Worm (Caenorhabditis elegans) whole organism, late embryonic: ENCODE measurements around the gene T19D12.1.

ENCODE experiments used
- C08G9.2 ChIP-seq: sonication (generic microtip); optimal IDR thresholded peaks from 2 replicates; lab custom pipeline; 2016; ENCODE audit warnings: mild to moderate bottlenecking, missing genetic modification characterization, moderate library complexity, missing compliant biosample characterization
- C38D4.7 ChIP-seq: fragments of 200-800 bp; sonication (Bioruptor generic); optimal IDR thresholded peaks from 2 replicates; lab custom pipeline; 2018; ENCODE audit warnings: mild to moderate bottlenecking, missing genetic modification characterization, moderate library complexity, missing compliant biosample characterization
- K02D7.2 ChIP-seq: sonication (generic microtip); optimal IDR thresholded peaks from 2 replicates; lab custom pipeline; 2017; ENCODE audit warnings: mild to moderate bottlenecking, missing genetic modification characterization, missing compliant biosample characterization
- Y22D7AL.16 ChIP-seq: sonication (generic microtip); optimal IDR thresholded peaks from 2 replicates; lab custom pipeline; 2016; ENCODE audit warnings: missing genetic modification characterization, missing compliant biosample characterization
- ahr-1 ChIP-seq: sonication (generic microtip); optimal IDR thresholded peaks from 2 replicates; lab custom pipeline; 2016; ENCODE audit warnings: missing genetic modification characterization, missing compliant biosample characterization
- ama-1 ChIP-seq: fragments of 150-350 bp; optimal IDR thresholded peaks from 2 replicates; lab custom pipeline; 2014
- ceh-14 ChIP-seq: sonication (generic microtip); optimal IDR thresholded peaks from 2 replicates; lab custom pipeline; 2016; ENCODE audit warnings: missing genotype, missing genetic modification characterization, missing compliant biosample characterization
- ceh-18 ChIP-seq: sonication (generic microtip); optimal IDR thresholded peaks from 2 replicates; lab custom pipeline; 2016; ENCODE audit warnings: missing genetic modification characterization, missing compliant biosample characterization
- ceh-22 ChIP-seq: sonication (generic microtip); optimal IDR thresholded peaks from 2 replicates; lab custom pipeline; 2017; ENCODE audit warnings: missing biosample characterization, missing genetic modification characterization
- ceh-24 ChIP-seq: sonication (generic microtip); optimal IDR thresholded peaks from 2 replicates; lab custom pipeline; 2016; ENCODE audit warnings: mild to moderate bottlenecking, missing genetic modification characterization, missing compliant biosample characterization
- ceh-31 ChIP-seq: sonication (generic microtip); optimal IDR thresholded peaks from 2 replicates; lab custom pipeline; 2016; ENCODE audit warnings: missing genetic modification characterization, missing compliant biosample characterization
- ceh-45 ChIP-seq: fragments of 200-800 bp; sonication (Bioruptor generic); IDR thresholded peaks from 2 replicates; pipeline ENCODE4 v1.3.6; 2022; ENCODE audit warnings: missing genetic modification reagents, missing genetic modification characterization, missing compliant biosample characterization
- ceh-6 ChIP-seq: fragments of 200-800 bp; sonication (Bioruptor generic); optimal IDR thresholded peaks from 2 replicates; lab custom pipeline; 2018; ENCODE audit warnings: mild to moderate bottlenecking, missing genetic modification characterization, missing compliant biosample characterization
- ceh-9 ChIP-seq: sonication (generic microtip); optimal IDR thresholded peaks from 2 replicates; lab custom pipeline; 2016; ENCODE audit warnings: mild to moderate bottlenecking, missing genetic modification characterization, inconsistent platforms, missing compliant biosample characterization
- che-1 ChIP-seq: sonication (generic microtip); optimal IDR thresholded peaks from 2 replicates; lab custom pipeline; 2016; ENCODE audit warnings: mild to moderate bottlenecking, missing genetic modification characterization, missing compliant biosample characterization
- dve-1 ChIP-seq: sonication (generic microtip); optimal IDR thresholded peaks from 2 replicates; lab custom pipeline; 2017; ENCODE audit warnings: antibody characterized with exemption, mild to moderate bottlenecking, missing genetic modification characterization, missing compliant biosample characterization
- elt-2 ChIP-seq: sonication (generic microtip); optimal IDR thresholded peaks from 2 replicates; lab custom pipeline; 2016; ENCODE audit warnings: missing genetic modification reagents, missing genetic modification characterization, missing compliant biosample characterization
- ets-4 ChIP-seq: sonication (generic microtip); optimal IDR thresholded peaks from 2 replicates; lab custom pipeline; 2016; ENCODE audit warnings: missing genetic modification characterization, missing compliant biosample characterization
- fax-1 ChIP-seq: sonication (generic microtip); optimal IDR thresholded peaks from 2 replicates; lab custom pipeline; 2016; ENCODE audit warnings: missing genotype, missing genetic modification characterization, missing compliant biosample characterization
- fkh-6 ChIP-seq: sonication (generic microtip); optimal IDR thresholded peaks from 2 replicates; lab custom pipeline; 2016; ENCODE audit warnings: missing genetic modification characterization, missing compliant biosample characterization
- gmeb-2 ChIP-seq: sonication (generic microtip); optimal IDR thresholded peaks from 2 replicates; lab custom pipeline; 2016; ENCODE audit warnings: missing genetic modification characterization, inconsistent platforms, missing compliant biosample characterization
- hlh-13 ChIP-seq: fragments of 200-800 bp; sonication (Bioruptor generic); optimal IDR thresholded peaks from 2 replicates; lab custom pipeline; 2018; ENCODE audit warnings: mild to moderate bottlenecking, missing genetic modification characterization, missing compliant biosample characterization
- hlh-30 ChIP-seq: sonication (generic microtip); optimal IDR thresholded peaks from 2 replicates; lab custom pipeline; 2017; ENCODE audit warnings: antibody characterized with exemption, missing genetic modification characterization, missing compliant biosample characterization; ENCODE audit not compliant: insufficient read depth
- hlh-6 ChIP-seq: sonication (generic microtip); optimal IDR thresholded peaks from 2 replicates; lab custom pipeline; 2016; ENCODE audit warnings: missing genotype, missing genetic modification characterization, missing compliant biosample characterization
- hlh-8 ChIP-seq: sonication (generic microtip); optimal IDR thresholded peaks from 2 replicates; lab custom pipeline; 2016; ENCODE audit warnings: missing genotype, missing genetic modification characterization, missing compliant biosample characterization
- lim-6 ChIP-seq: sonication (generic microtip); optimal IDR thresholded peaks from 2 replicates; lab custom pipeline; 2016; ENCODE audit warnings: missing genetic modification characterization, missing compliant biosample characterization
- lin-11 ChIP-seq: fragments of 200-800 bp; sonication (Bioruptor generic); optimal IDR thresholded peaks from 2 replicates; lab custom pipeline; 2018; ENCODE audit warnings: mild to moderate bottlenecking, missing genetic modification characterization, missing compliant biosample characterization
- nhr-232 ChIP-seq: sonication (generic microtip); optimal IDR thresholded peaks from 2 replicates; lab custom pipeline; 2016; ENCODE audit warnings: missing genetic modification characterization, missing compliant biosample characterization
- npax-4 ChIP-seq: sonication (generic microtip); optimal IDR thresholded peaks from 2 replicates; lab custom pipeline; 2016; ENCODE audit warnings: missing genetic modification characterization, missing compliant biosample characterization
- odd-2 ChIP-seq: sonication (generic microtip); optimal IDR thresholded peaks from 2 replicates; lab custom pipeline; 2017; ENCODE audit warnings: antibody characterized with exemption, mild to moderate bottlenecking, missing genetic modification characterization, missing compliant biosample characterization
- pag-3 ChIP-seq: sonication (generic microtip); optimal IDR thresholded peaks from 2 replicates; lab custom pipeline; 2016; ENCODE audit warnings: missing compliant biosample characterization, missing genetic modification characterization, borderline replicate concordance
- pax-1 ChIP-seq: fragments of 150-350 bp; optimal IDR thresholded peaks from 2 replicates; lab custom pipeline; 2014; ENCODE audit warnings: missing biosample characterization, missing genetic modification characterization
- pha-2 ChIP-seq: sonication (generic microtip); optimal IDR thresholded peaks from 2 replicates; lab custom pipeline; 2017; ENCODE audit warnings: mild to moderate bottlenecking, missing genetic modification characterization, missing compliant biosample characterization
- pqm-1 ChIP-seq: sonication (generic microtip); optimal IDR thresholded peaks from 2 replicates; lab custom pipeline; 2016; ENCODE audit warnings: missing genetic modification characterization, missing compliant biosample characterization
- pros-1 ChIP-seq: fragments of 150-350 bp; optimal IDR thresholded peaks from 2 replicates; lab custom pipeline; 2014; ENCODE audit warnings: missing biosample characterization, missing genetic modification reagents, missing genetic modification characterization
- ref-2 ChIP-seq: sonication (generic microtip); optimal IDR thresholded peaks from 2 replicates; lab custom pipeline; 2016; ENCODE audit warnings: missing genetic modification characterization, missing compliant biosample characterization
- rnt-1 ChIP-seq: sonication (generic microtip); optimal IDR thresholded peaks from 2 replicates; lab custom pipeline; 2016; ENCODE audit warnings: missing genetic modification characterization, missing compliant biosample characterization
- sdc-2 ChIP-seq: sonication (generic microtip); optimal IDR thresholded peaks from 2 replicates; lab custom pipeline; 2016; ENCODE audit warnings: missing genotype, missing genetic modification characterization, missing compliant biosample characterization
- sox-2 ChIP-seq: fragments of 200-800 bp; sonication (Bioruptor generic); IDR thresholded peaks from 2 replicates; pipeline ENCODE4 v1.3.6; 2022; ENCODE audit warnings: missing genetic modification reagents, missing genetic modification characterization, missing compliant biosample characterization
- sox-4 ChIP-seq: sonication (generic microtip); optimal IDR thresholded peaks from 2 replicates; lab custom pipeline; 2017; ENCODE audit warnings: mild to moderate bottlenecking, missing genetic modification characterization, inconsistent platforms, missing compliant biosample characterization
- syd-9 ChIP-seq: sonication (generic microtip); optimal IDR thresholded peaks from 2 replicates; lab custom pipeline; 2016; ENCODE audit warnings: mild to moderate bottlenecking, missing genetic modification characterization, moderate library complexity, missing compliant biosample characterization
- tbx-2 ChIP-seq: sonication (generic microtip); optimal IDR thresholded peaks from 2 replicates; lab custom pipeline; 2016; ENCODE audit warnings: missing genetic modification characterization, missing compliant biosample characterization
- tbx-7 ChIP-seq: sonication (generic microtip); optimal IDR thresholded peaks from 2 replicates; lab custom pipeline; 2016; ENCODE audit warnings: missing genotype, missing genetic modification characterization, missing compliant biosample characterization
- ttx-3 ChIP-seq: sonication (generic microtip); optimal IDR thresholded peaks from 2 replicates; lab custom pipeline; 2016; ENCODE audit warnings: missing genetic modification reagents, missing genetic modification characterization, missing compliant biosample characterization
- unc-42 ChIP-seq: sonication (generic microtip); optimal IDR thresholded peaks from 2 replicates; lab custom pipeline; 2016; ENCODE audit warnings: missing genotype, missing genetic modification characterization, missing compliant biosample characterization
- unc-55 ChIP-seq: sonication (generic microtip); optimal IDR thresholded peaks from 2 replicates; lab custom pipeline; 2017; ENCODE audit warnings: missing biosample characterization, missing genetic modification reagents, missing genetic modification characterization
- zip-5 ChIP-seq: sonication (generic microtip); optimal IDR thresholded peaks from 2 replicates; lab custom pipeline; 2016; ENCODE audit warnings: missing genetic modification characterization, missing compliant biosample characterization
- ztf-16 ChIP-seq: sonication (generic microtip); optimal IDR thresholded peaks from 2 replicates; lab custom pipeline; 2017; ENCODE audit warnings: missing genetic modification characterization, missing compliant biosample characterization

Gene T19D12.1

ce11 chrII:6681478-6681877 is 14.8 kb downstream of the T19D12.1 start:
- TF ChIP-seq hlh-6 (tag; lab: Kevin White, UChicago) (no peak), che-1 (no peak), unc-55 (no peak), ceh-22 (no peak), gmeb-2 (no peak), ref-2 (no peak), hlh-30 (tag; lab: Kevin White, UChicago) (no peak), zip-5 (no peak), odd-2 (tag; lab: Kevin White, UChicago) (no peak), pha-2 (tag; lab: Kevin White, UChicago) (no peak), nhr-232 (tag; lab: Kevin White, UChicago) (no peak), ceh-45 (GFP tag; lab: Robert Waterston, UW) (no peak), npax-4 (tag; lab: Kevin White, UChicago) (no peak), ceh-24 (tag; lab: Kevin White, UChicago) (no peak), pqm-1 (tag; lab: Kevin White, UChicago) (no peak), sdc-2 (tag; lab: Kevin White, UChicago) (no peak), C08G9.2 (tag; lab: Kevin White, UChicago) (no peak), lim-6 (no peak), ttx-3 (tag; lab: Kevin White, UChicago) (no peak)

ce11 chrII:6682918-6683317 is 16.2 kb downstream of the T19D12.1 start:
- TF ChIP-seq pros-1 (tag; lab: Kevin White, UChicago) (no peak), lin-11 (no peak), hlh-13 (GFP tag; lab: Kevin White, UChicago) (no peak), fax-1 (tag; lab: Kevin White, UChicago) (no peak), pha-2 (tag; lab: Kevin White, UChicago) (no peak), C08G9.2 (tag; lab: Kevin White, UChicago) (no peak), K02D7.2 (tag; lab: Kevin White, UChicago) (no peak), ceh-9 (tag; lab: Kevin White, UChicago) (no peak), sox-4 (tag; lab: Kevin White, UChicago) (no peak)

ce11 chrII:6683663-6684285 is 17.1 kb downstream of the T19D12.1 start, which contains the start of gene gyf-1:
TSS of gene gyf-1 (plus strand) at chrII:6684235.
- no peak for TF ChIP-seq pag-3
- TF ChIP-seq nhr-232 (tag; lab: Kevin White, UChicago) = no peak
- TF ChIP-seq ceh-9 (tag; lab: Kevin White, UChicago) = no peak
- TF ChIP-seq lin-11 = no peak
- TF ChIP-seq ama-1 (lab: Kevin White, UChicago) = no peak
- no peak for TF ChIP-seq C38D4.7 (GFP tag; lab: Kevin White, UChicago)
- no peak for TF ChIP-seq hlh-6 (tag; lab: Kevin White, UChicago)
- TF ChIP-seq npax-4 (tag; lab: Kevin White, UChicago) = no peak
- TF ChIP-seq ceh-45 (GFP tag; lab: Robert Waterston, UW) = no peak
- TF ChIP-seq ceh-14 (tag; lab: Kevin White, UChicago) = no peak
- TF ChIP-seq rnt-1 = peak; percentile 73
- no peak for TF ChIP-seq syd-9 (tag; lab: Kevin White, UChicago)
- no peak for TF ChIP-seq unc-42
- no peak for TF ChIP-seq hlh-8
- no peak for TF ChIP-seq dve-1 (tag; lab: Kevin White, UChicago)
- no peak for TF ChIP-seq ref-2
- TF ChIP-seq tbx-2 (tag; lab: Kevin White, UChicago) = peak; percentile 70
- TF ChIP-seq fkh-6 (tag; lab: Kevin White, UChicago) = no peak
- peak; percentile 81 for TF ChIP-seq unc-55
- no peak for TF ChIP-seq ceh-6 (GFP tag; lab: Kevin White, UChicago)
- peak; percentile 46 for TF ChIP-seq C08G9.2 (tag; lab: Kevin White, UChicago)
- no peak for TF ChIP-seq ttx-3 (tag; lab: Kevin White, UChicago)
- TF ChIP-seq ets-4 = peak; percentile 36
- no peak for TF ChIP-seq tbx-7 (tag; lab: Kevin White, UChicago)
- TF ChIP-seq pha-2 (tag; lab: Kevin White, UChicago) = no peak
- TF ChIP-seq ceh-24 (tag; lab: Kevin White, UChicago) = no peak
- TF ChIP-seq odd-2 (tag; lab: Kevin White, UChicago) = no peak
- no peak for TF ChIP-seq Y22D7AL.16 (tag; lab: Kevin White, UChicago)
- no peak for TF ChIP-seq elt-2 (tag; lab: Kevin White, UChicago)
- no peak for TF ChIP-seq ztf-16 (tag; lab: Kevin White, UChicago)
- TF ChIP-seq pax-1 (tag; lab: Kevin White, UChicago) = no peak
- peak; percentile 76 for TF ChIP-seq ceh-31
- TF ChIP-seq ceh-18 (tag; lab: Kevin White, UChicago) = peak; percentile 26
- TF ChIP-seq sox-4 (tag; lab: Kevin White, UChicago) = no peak
- TF ChIP-seq sox-2 (GFP tag; lab: Robert Waterston, UW) = no peak
- no peak for TF ChIP-seq ahr-1 (tag; lab: Kevin White, UChicago)
